Worm (Caenorhabditis elegans): ENCODE results near the gene gst-5.

The gst-5 gene

DNA sequence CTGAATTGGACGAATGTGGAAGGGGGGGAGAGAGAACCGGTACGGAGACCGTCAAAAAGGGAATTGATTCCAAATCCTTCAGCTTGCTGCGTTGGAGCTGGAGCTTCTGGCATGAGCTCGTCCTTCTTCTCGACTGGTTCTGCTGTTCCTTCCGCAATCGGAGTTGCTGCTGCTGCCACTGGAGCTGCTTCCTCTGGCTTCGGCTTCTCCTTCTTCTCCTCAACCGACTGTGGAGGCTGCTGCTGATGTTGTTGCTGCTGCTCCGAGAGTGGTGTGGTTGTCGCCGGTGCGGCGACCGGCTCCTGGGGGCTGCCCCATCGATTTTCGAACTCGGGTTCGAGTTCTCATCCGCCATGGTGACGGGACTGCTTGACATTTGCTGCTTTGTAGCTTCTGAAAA, 15.4 kb upstream of the gst-5 start, which contains the start of gene R03D7.2:
R03D7.2 (minus strand) TSS at position 399 of the 400 bp plus-strand sequence.
- TF ChIP-seq set-16 (GFP tag; IDR thresholded peaks at IDR 0.05) (peak; percentile 95), nhr-28 (tag; optimal IDR thresholded peaks at IDR 0.05) (no peak), lim-7 (GFP tag; IDR thresholded peaks at IDR 0.05) (0 out of 2 replicates have a peak, but pooled peaks have one; percentile 12), egl-43 (GFP tag; IDR thresholded peaks at IDR 0.05) (0 out of 2 replicates have a peak, but pooled peaks have one; percentile 33)

DNA sequence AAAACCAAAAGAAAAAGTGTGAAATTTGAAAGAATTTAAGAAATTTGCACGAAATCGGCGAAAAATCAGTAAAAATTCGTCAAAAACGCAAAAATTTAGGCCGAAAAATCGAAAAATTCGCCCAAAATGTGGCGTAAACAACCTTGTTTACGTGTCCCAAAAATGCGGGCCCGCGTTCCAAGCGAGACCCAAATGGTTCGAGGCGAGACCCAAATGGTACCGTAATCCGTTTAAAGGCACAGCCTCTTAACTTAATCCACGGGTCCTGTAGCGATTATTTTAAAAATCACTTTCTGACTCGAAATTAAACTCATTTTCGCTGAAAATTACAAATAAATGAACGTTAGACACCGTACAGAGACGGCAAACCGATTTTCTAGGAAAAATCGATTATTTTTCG, 14.8 kb upstream of the gst-5 start:
- TF ChIP-seq nhr-11 (tag; optimal IDR thresholded peaks at IDR 0.05), result no peak
- 0 out of 2 replicates have a peak, but pooled peaks have one; percentile 16 for TF ChIP-seq ceh-44 (GFP tag; IDR thresholded peaks at IDR 0.05)
- TF ChIP-seq mxl-3 (GFP tag; optimal IDR thresholded peaks at IDR 0.05), result no peak
- no peak for TF ChIP-seq dmd-9 (GFP tag; IDR thresholded peaks at IDR 0.05)
- TF ChIP-seq nhr-42 (GFP tag; IDR thresholded peaks at IDR 0.05), result no peak
- no peak for TF ChIP-seq ctbp-1 (GFP tag; IDR thresholded peaks at IDR 0.05)
- TF ChIP-seq F49E8.2 (tag; optimal IDR thresholded peaks at IDR 0.05; ENCODE audit: borderline replicate concordance), result peak; percentile 81
- 0 out of 2 replicates have a peak, but pooled peaks have one; percentile 36 for TF ChIP-seq arid-1 (GFP tag; conservative IDR thresholded peaks at IDR 0.05)
- peak; percentile 69 for TF ChIP-seq Y48G9A.11 (GFP tag; IDR thresholded peaks at IDR 0.05)
- peak; percentile 68 for TF ChIP-seq unc-130 (GFP tag; optimal IDR thresholded peaks at IDR 0.05)
- peak; percentile 76 for TF ChIP-seq lin-38 (GFP tag; IDR thresholded peaks at IDR 0.05)
- TF ChIP-seq snpc-1.2 (GFP tag; IDR thresholded peaks at IDR 0.05), result 0 out of 2 replicates have a peak, but pooled peaks have one; percentile 60

DNA sequence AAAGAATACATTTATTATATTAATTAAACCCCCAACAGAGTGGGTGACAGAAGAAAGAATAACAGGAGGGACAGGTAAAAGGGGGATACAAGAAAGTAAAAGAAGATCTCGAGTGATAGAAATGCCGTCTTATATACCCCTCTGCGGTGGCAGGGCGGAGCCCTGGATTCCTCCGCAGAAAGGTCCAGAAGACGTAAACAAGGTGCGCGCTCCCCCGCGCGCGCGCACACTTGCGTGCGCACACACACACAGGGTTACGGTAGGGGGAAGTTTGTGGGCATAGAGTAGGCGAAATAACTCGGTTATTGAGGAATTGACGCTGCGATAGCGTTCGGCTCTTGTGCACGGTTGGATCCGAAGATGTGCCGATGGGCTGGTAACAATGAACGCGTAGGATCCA, 8.2 kb upstream of the gst-5 start, which contains the start of gene R03D7.15:
R03D7.15 (plus strand) TSS at position 299 of the 400 bp plus-strand sequence.
- TF ChIP-seq egl-43 (GFP tag; IDR thresholded peaks at IDR 0.05), result 0 out of 2 replicates have a peak, but pooled peaks have one; percentile 51
- peak; percentile 83 for TF ChIP-seq set-16 (GFP tag; IDR thresholded peaks at IDR 0.05)

DNA sequence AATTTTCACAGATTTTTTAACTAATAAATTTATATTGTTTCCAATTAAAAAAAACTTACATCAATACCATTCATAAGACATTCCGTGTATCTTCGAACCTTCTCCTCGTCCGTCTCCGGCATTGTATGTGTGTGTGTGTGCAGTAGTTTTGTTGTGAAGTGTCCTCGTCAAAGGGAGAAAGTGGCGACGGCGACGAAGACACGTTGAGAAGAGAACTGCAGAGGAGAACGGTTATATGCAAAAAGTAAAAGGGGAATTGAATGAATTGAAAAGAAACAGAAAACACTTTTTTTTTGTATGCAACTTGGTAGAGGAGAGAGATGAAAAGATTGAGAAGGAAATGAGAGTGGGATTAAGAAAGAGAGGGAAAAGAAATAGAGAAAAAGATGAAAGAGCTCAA, 4.7 kb upstream of the gst-5 start:
- TF ChIP-seq R02D3.7 (tag; optimal IDR thresholded peaks at IDR 0.05) (no peak), Y48G9A.11 (GFP tag; IDR thresholded peaks at IDR 0.05) (no peak), cey-2 (tag; optimal IDR thresholded peaks at IDR 0.05; ENCODE audit: borderline replicate concordance, insufficient read depth) (no peak), unc-39 (tag; optimal IDR thresholded peaks at IDR 0.05) (no peak), lin-13 (GFP tag; optimal IDR thresholded peaks at IDR 0.05) (no peak), ceh-62 (tag; optimal IDR thresholded peaks at IDR 0.05) (no peak), fkh-10 (GFP tag; optimal IDR thresholded peaks at IDR 0.05) (no peak), sdz-12 (GFP tag; optimal IDR thresholded peaks at IDR 0.05) (no peak), tra-1 (GFP tag; IDR thresholded peaks at IDR 0.05) (no peak), daf-16 (GFP tag; optimal IDR thresholded peaks at IDR 0.05) (no peak), daf-16 (tag; optimal IDR thresholded peaks at IDR 0.05) (no peak), ztf-7 (tag; optimal IDR thresholded peaks at IDR 0.05) (no peak), lin-29 (GFP tag; IDR thresholded peaks at IDR 0.05) (no peak), unc-130 (GFP tag; optimal IDR thresholded peaks at IDR 0.05) (no peak), F44E2.7 (GFP tag; IDR thresholded peaks at IDR 0.05) (no peak), nhr-11 (tag; optimal IDR thresholded peaks at IDR 0.05) (no peak)

DNA sequence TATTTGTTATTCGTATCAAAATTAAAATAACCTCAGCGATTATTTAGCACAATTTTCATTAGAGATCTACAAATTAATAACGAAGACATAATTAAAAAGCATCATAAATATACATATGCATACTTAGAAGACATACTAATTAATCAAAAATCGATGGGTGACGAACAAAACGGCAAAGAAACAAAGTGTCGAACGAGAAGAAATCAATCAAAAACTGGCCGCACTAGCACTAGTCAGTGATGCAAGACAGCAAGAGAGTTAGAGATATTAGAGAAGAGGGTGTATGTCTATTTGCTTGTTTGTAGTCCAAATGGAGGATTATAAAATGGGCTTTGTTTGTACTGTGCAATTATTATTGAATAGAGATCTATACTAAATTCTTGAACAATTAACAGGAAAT, 3.3 kb upstream of the gst-5 start:
- TF ChIP-seq F37D6.2 (tag; optimal IDR thresholded peaks at IDR 0.05), result no peak
- no peak for TF ChIP-seq arid-1 (GFP tag; conservative IDR thresholded peaks at IDR 0.05)
- peak; percentile 6 for TF ChIP-seq dpl-1 (GFP tag; optimal IDR thresholded peaks at IDR 0.05)
- TF ChIP-seq hlh-30 (tag; optimal IDR thresholded peaks at IDR 0.05; ENCODE audit: insufficient read depth), result no peak
- no peak for TF ChIP-seq F49E8.2 (tag; optimal IDR thresholded peaks at IDR 0.05; ENCODE audit: borderline replicate concordance)
- peak in 1 of 2 experiments; percentile 61 for TF ChIP-seq lsy-2 (tag; optimal IDR thresholded peaks at IDR 0.05)
- TF ChIP-seq unc-39 (tag; optimal IDR thresholded peaks at IDR 0.05), result no peak
- TF ChIP-seq ceh-82 (tag; optimal IDR thresholded peaks at IDR 0.05), result no peak
- TF ChIP-seq zfp-2 (tag; optimal IDR thresholded peaks at IDR 0.05), result no peak
- TF ChIP-seq aha-1 (tag), result peak; percentile 67
- TF ChIP-seq ceh-32 (tag; optimal IDR thresholded peaks at IDR 0.05; ENCODE audit: poor library complexity), result no peak
- no peak for TF ChIP-seq madf-9 (GFP tag; conservative IDR thresholded peaks at IDR 0.05)
- TF ChIP-seq php-3 (GFP tag; IDR thresholded peaks at IDR 0.05), result no peak
- TF ChIP-seq mxl-3 (GFP tag; optimal IDR thresholded peaks at IDR 0.05), result peak; percentile 25
- no peak for TF ChIP-seq F10B5.3 (tag; optimal IDR thresholded peaks at IDR 0.05)
- TF ChIP-seq ztf-7 (tag; optimal IDR thresholded peaks at IDR 0.05), result no peak
- TF ChIP-seq mep-1 (tag; optimal IDR thresholded peaks at IDR 0.05), result peak; percentile 25
- no peak for TF ChIP-seq nhr-10 (tag; optimal IDR thresholded peaks at IDR 0.05)
- TF ChIP-seq nhr-77 (tag; optimal IDR thresholded peaks at IDR 0.05), result no peak
- TF ChIP-seq mdt-29 (GFP tag; IDR thresholded peaks at IDR 0.05), result no peak
